Worm (Caenorhabditis elegans) whole organism, late embryonic: ENCODE data around the gene Y49F6C.2.

Experiments used
- ceh-24 ChIP-seq: sonication (generic microtip); optimal IDR thresholded peaks from 2 replicates; lab custom pipeline; 2016; ENCODE audit warnings: mild to moderate bottlenecking, missing genetic modification characterization, missing compliant biosample characterization
- ceh-30 ChIP-seq: fragments of 150-350 bp; optimal IDR thresholded peaks from 2 replicates; lab custom pipeline; 2014; ENCODE audit warnings: missing biosample characterization, missing genetic modification characterization
- ceh-9 ChIP-seq: sonication (generic microtip); optimal IDR thresholded peaks from 2 replicates; lab custom pipeline; 2016; ENCODE audit warnings: mild to moderate bottlenecking, missing genetic modification characterization, inconsistent platforms, missing compliant biosample characterization
- eyg-1 ChIP-seq: sonication (generic microtip); optimal IDR thresholded peaks from 2 replicates; lab custom pipeline; 2016; ENCODE audit warnings: missing genotype, missing genetic modification characterization, missing compliant biosample characterization
- fax-1 ChIP-seq: sonication (generic microtip); optimal IDR thresholded peaks from 2 replicates; lab custom pipeline; 2016; ENCODE audit warnings: missing genotype, missing genetic modification characterization, missing compliant biosample characterization
- hlh-30 ChIP-seq: sonication (generic microtip); optimal IDR thresholded peaks from 2 replicates; lab custom pipeline; 2017; ENCODE audit warnings: antibody characterized with exemption, missing genetic modification characterization, missing compliant biosample characterization; ENCODE audit not compliant: insufficient read depth
- nhr-11 ChIP-seq: fragments of 150-350 bp; optimal IDR thresholded peaks from 2 replicates; lab custom pipeline; 2014; ENCODE audit warnings: missing biosample characterization, missing genetic modification characterization

ce11 chrII:3395484-3395883, 17.1 kb downstream of the Y49F6C.2 start, which contains the start of gene nep-20:
- no peak for TF ChIP-seq ceh-30
- TF ChIP-seq ceh-24 (tag; lab: Kevin White, UChicago): no peak
- no peak for TF ChIP-seq ceh-9 (tag; lab: Kevin White, UChicago)
- TF ChIP-seq eyg-1: no peak
- no peak for TF ChIP-seq fax-1 (tag; lab: Kevin White, UChicago)
- TF ChIP-seq hlh-30 (tag; lab: Kevin White, UChicago): no peak
- no peak for TF ChIP-seq nhr-11 (tag; lab: Kevin White, UChicago)
